Fruit fly (Drosophila melanogaster): Measurements from ENCODE around the gene bsf.

- no peak for TF ChIP-seq fru (GFP tag; optimal IDR thresholded peaks at IDR 0.05)
- no peak for TF ChIP-seq dl (GFP tag; optimal IDR thresholded peaks at IDR 0.05; ENCODE audit: insufficient read depth in 1 of 2, partially characterized antibody in 2 of 2)
- TF ChIP-seq Mio (GFP tag; optimal IDR thresholded peaks at IDR 0.05): no peak
- TF ChIP-seq CG32264 (GFP tag; optimal IDR thresholded peaks at IDR 0.05): no peak
- no peak for TF ChIP-seq N (GFP tag; optimal IDR thresholded peaks at IDR 0.05)
- TF ChIP-seq Dfd (GFP tag; optimal IDR thresholded peaks at IDR 0.05): no peak
- TF ChIP-seq pan (optimal IDR thresholded peaks at IDR 0.05): no peak
- no peak for TF ChIP-seq lola (GFP tag; optimal IDR thresholded peaks at IDR 0.05)
- no peak for TF ChIP-seq Abd-B (GFP tag; optimal IDR thresholded peaks at IDR 0.05)
- TF ChIP-seq OdsH (GFP tag; optimal IDR thresholded peaks at IDR 0.05): no peak
- TF ChIP-seq br (GFP tag; optimal IDR thresholded peaks at IDR 0.05): no peak
Observed at dm6 chr2L:18493122-18493521, 38.7 kb upstream of the bsf start.

Measured in whole organism, wandering third instar larva.